Fruit fly (Drosophila melanogaster) whole organism, prepupa: ENCODE data around the gene CG33080.
A peak's percentile ranks its signal among the peaks of the same experiment; 100 is the strongest.

Experiments
- CG10631 ChIP-seq: fragments of 200-800 bp; sonication (Bioruptor generic); optimal IDR thresholded peaks from 2 replicates; lab custom pipeline; 2016; ENCODE audit warnings: missing biosample characterization, missing genetic modification characterization
- CG11294 ChIP-seq: fragments of 200-800 bp; sonication (Bioruptor generic); IDR thresholded peaks from 2 replicates; pipeline ENCODE4 v1.3.6; 2022; ENCODE audit warnings: missing biosample characterization, missing genetic modification characterization
- CG11762 ChIP-seq: fragments of 200-800 bp; sonication (Bioruptor generic); optimal IDR thresholded peaks from 3 replicates; lab custom pipeline; 2016; ENCODE audit warnings: missing biosample characterization, missing genetic modification characterization; ENCODE audit not compliant: insufficient read depth
- CG11902 ChIP-seq: fragments of 200-800 bp; sonication (Bioruptor generic); optimal IDR thresholded peaks from 3 replicates; lab custom pipeline; 2016; ENCODE audit warnings: missing biosample characterization, missing genetic modification characterization
- CG15336 ChIP-seq: fragments of 200-800 bp; sonication (Bioruptor generic); IDR thresholded peaks from 2 replicates; pipeline ENCODE4 v1.3.6; 2022; ENCODE audit warnings: missing biosample characterization, missing genetic modification characterization
- CG16779 ChIP-seq: fragments of 200-800 bp; sonication (Bioruptor generic); optimal IDR thresholded peaks from 3 replicates; lab custom pipeline; 2017; ENCODE audit warnings: missing biosample characterization, mild to moderate bottlenecking, missing genetic modification characterization
- CG3032 ChIP-seq: fragments of 200-800 bp; optimal IDR thresholded peaks from 2 replicates; lab custom pipeline; 2019; ENCODE audit warnings: missing biosample characterization, mild to moderate bottlenecking, missing genetic modification characterization, moderate library complexity
- CG34406 ChIP-seq: fragments of 200-800 bp; sonication (Bioruptor generic); optimal IDR thresholded peaks from 3 replicates; lab custom pipeline; 2016; ENCODE audit warnings: missing biosample characterization, missing genetic modification characterization
- CG3919 ChIP-seq: fragments of 200-800 bp; sonication (Bioruptor generic); optimal IDR thresholded peaks from 3 replicates; lab custom pipeline; 2016; ENCODE audit warnings: missing biosample characterization, missing genetic modification characterization
- CG6163 ChIP-seq: fragments of 200-800 bp; sonication (Bioruptor generic); IDR thresholded peaks from 3 replicates; pipeline ENCODE4 v1.3.6; 2022; ENCODE audit warnings: missing biosample characterization, missing genetic modification characterization
- CG6276 ChIP-seq: fragments of 200-800 bp; sonication (Bioruptor generic); optimal IDR thresholded peaks from 2 replicates; lab custom pipeline; 2017; ENCODE audit warnings: missing biosample characterization, mild to moderate bottlenecking, missing genetic modification characterization
- CG6808 ChIP-seq: fragments of 200-800 bp; sonication (Bioruptor generic); optimal IDR thresholded peaks from 3 replicates; lab custom pipeline; 2017; ENCODE audit warnings: missing biosample characterization, missing genetic modification characterization, mild to moderate bottlenecking, moderate library complexity, missing genetic modification reagents
- CG6854 ChIP-seq: fragments of 200-800 bp; sonication (Bioruptor generic); optimal IDR thresholded peaks from 2 replicates; lab custom pipeline; 2017; ENCODE audit warnings: missing biosample characterization, mild to moderate bottlenecking, missing genetic modification characterization
- CG8119 ChIP-seq: fragments of 200-800 bp; sonication (Bioruptor generic); IDR thresholded peaks from 3 replicates; pipeline ENCODE4 v1.3.6; 2022; ENCODE audit warnings: missing biosample characterization, missing genetic modification characterization
- CG8632 ChIP-seq: fragments of 200-800 bp; sonication (Bioruptor generic); optimal IDR thresholded peaks from 3 replicates; lab custom pipeline; 2016; ENCODE audit warnings: missing biosample characterization, missing genetic modification characterization
- CG9139 ChIP-seq: fragments of 200-800 bp; sonication (Bioruptor generic); optimal IDR thresholded peaks from 3 replicates; lab custom pipeline; 2017; ENCODE audit warnings: missing biosample characterization, mild to moderate bottlenecking, missing genetic modification characterization
- Eip75B ChIP-seq: fragments of 200-800 bp; sonication (Bioruptor generic); optimal IDR thresholded peaks from 3 replicates; lab custom pipeline; 2016; ENCODE audit warnings: missing biosample characterization, missing genetic modification characterization
- Ets96B ChIP-seq: fragments of 200-800 bp; optimal IDR thresholded peaks from 2 replicates; lab custom pipeline; 2019; ENCODE audit warnings: missing biosample characterization, mild to moderate bottlenecking, missing genetic modification characterization, moderate library complexity
- Gug ChIP-seq: fragments of 200-800 bp; sonication (Bioruptor generic); IDR thresholded peaks from 2 replicates; pipeline ENCODE4 v1.3.6; 2022; ENCODE audit warnings: missing biosample characterization, missing genetic modification characterization
- Hr39 ChIP-seq: fragments of 200-800 bp; sonication (Bioruptor generic); optimal IDR thresholded peaks from 2 replicates; lab custom pipeline; 2016; ENCODE audit warnings: missing biosample characterization, missing genetic modification characterization
- Lpt ChIP-seq: fragments of 200-800 bp; sonication (Bioruptor generic); optimal IDR thresholded peaks from 3 replicates; lab custom pipeline; 2016; ENCODE audit warnings: missing biosample characterization, missing genetic modification characterization
- Met ChIP-seq: fragments of 200-800 bp; sonication (Bioruptor generic); optimal IDR thresholded peaks from 3 replicates; lab custom pipeline; 2016; ENCODE audit warnings: missing biosample characterization, missing genetic modification characterization
- OdsH ChIP-seq: fragments of 200-800 bp; sonication (Bioruptor generic); optimal IDR thresholded peaks from 3 replicates; lab custom pipeline; 2016; ENCODE audit warnings: missing biosample characterization, missing genetic modification characterization
- Smox ChIP-seq: fragments of 200-800 bp; sonication (Bioruptor generic); optimal IDR thresholded peaks from 3 replicates; lab custom pipeline; 2016; ENCODE audit warnings: missing biosample characterization, missing genetic modification characterization
- Sox102F ChIP-seq: fragments of 200-800 bp; sonication (Bioruptor generic); optimal IDR thresholded peaks from 2 replicates; lab custom pipeline; 2016; ENCODE audit warnings: missing biosample characterization, mild to moderate bottlenecking, missing genetic modification characterization
- Sox14 ChIP-seq: fragments of 200-800 bp; sonication (Bioruptor generic); optimal IDR thresholded peaks from 3 replicates; lab custom pipeline; 2016; ENCODE audit warnings: missing biosample characterization, missing genetic modification characterization
- achi ChIP-seq: fragments of 200-800 bp; sonication (Bioruptor generic); optimal IDR thresholded peaks from 3 replicates; lab custom pipeline; 2016; ENCODE audit warnings: missing biosample characterization, missing genetic modification characterization
- acj6 ChIP-seq: fragments of 200-800 bp; sonication (Bioruptor generic); optimal IDR thresholded peaks from 3 replicates; lab custom pipeline; 2016; ENCODE audit warnings: missing biosample characterization, missing genetic modification characterization
- cyc ChIP-seq: fragments of 200-800 bp; sonication (Bioruptor generic); optimal IDR thresholded peaks from 3 replicates; lab custom pipeline; 2016; ENCODE audit warnings: missing biosample characterization, missing genetic modification characterization
- dac ChIP-seq: fragments of 200-800 bp; sonication (Bioruptor generic); optimal IDR thresholded peaks from 2 replicates; lab custom pipeline; 2017; ENCODE audit warnings: missing biosample characterization, mild to moderate bottlenecking, missing genetic modification characterization
- dsx ChIP-seq: fragments of 200-800 bp; optimal IDR thresholded peaks from 3 replicates; lab custom pipeline; 2019; ENCODE audit warnings: missing biosample characterization, mild to moderate bottlenecking, missing genetic modification characterization, moderate library complexity; ENCODE audit not compliant: poor library complexity, severe bottlenecking
- eg ChIP-seq: fragments of 200-800 bp; sonication (Bioruptor generic); IDR thresholded peaks from 3 replicates; pipeline ENCODE4 v1.3.6; 2022; ENCODE audit warnings: missing biosample characterization, missing genetic modification characterization
- esn ChIP-seq: fragments of 200-800 bp; sonication (Bioruptor generic); optimal IDR thresholded peaks from 2 replicates; lab custom pipeline; 2016; ENCODE audit warnings: missing biosample characterization, mild to moderate bottlenecking, missing genetic modification characterization, moderate library complexity
- fd59A ChIP-seq: fragments of 200-800 bp; sonication (Bioruptor generic); optimal IDR thresholded peaks from 2 replicates; lab custom pipeline; 2017; ENCODE audit warnings: missing biosample characterization, mild to moderate bottlenecking, missing genetic modification characterization, missing genetic modification reagents
- fd85E ChIP-seq: fragments of 200-800 bp; sonication (Bioruptor generic); optimal IDR thresholded peaks from 3 replicates; lab custom pipeline; 2016; ENCODE audit warnings: missing biosample characterization, missing genetic modification characterization
- fkh ChIP-seq: fragments of 200-800 bp; sonication (Bioruptor generic); optimal IDR thresholded peaks from 3 replicates; lab custom pipeline; 2017; ENCODE audit warnings: missing biosample characterization, mild to moderate bottlenecking, missing genetic modification characterization, moderate library complexity
- net ChIP-seq: fragments of 200-800 bp; sonication (Bioruptor generic); optimal IDR thresholded peaks from 3 replicates; lab custom pipeline; 2016; ENCODE audit warnings: missing biosample characterization, missing genetic modification characterization
- pdm3 ChIP-seq: fragments of 200-800 bp; sonication (Bioruptor generic); optimal IDR thresholded peaks from 3 replicates; lab custom pipeline; 2016; ENCODE audit warnings: missing biosample characterization, missing genetic modification characterization
- ss ChIP-seq, 2 experiments: fragments of 200-800 bp; sonication (Bioruptor generic); optimal IDR thresholded peaks; 2 replicates in 1 of 2; 3 replicates in 1 of 2; lab custom pipeline; 2017 to 2018; ENCODE audit warnings: mild to moderate bottlenecking in 2 of 2, missing biosample characterization in 2 of 2, missing genetic modification characterization in 2 of 2, moderate library complexity in 1 of 2
- topi ChIP-seq: fragments of 200-800 bp; sonication (Bioruptor generic); optimal IDR thresholded peaks from 3 replicates; lab custom pipeline; 2016; ENCODE audit warnings: missing biosample characterization, missing genetic modification characterization
- vri ChIP-seq: fragments of 200-800 bp; sonication (Bioruptor generic); optimal IDR thresholded peaks from 3 replicates; lab custom pipeline; 2016; ENCODE audit warnings: missing biosample characterization, mild to moderate bottlenecking, missing genetic modification characterization

The CG33080 gene

dm6 chrX:5746864-5747861, 29.6 kb upstream of the CG33080 start, which contains the start of the genes IntS6 and Rtel1 (continued):
- TF ChIP-seq achi (GFP tag; lab: Kevin White, UChicago) (peak; percentile 89), Sox102F (GFP tag; lab: Kevin White, UChicago) (peak; percentile 92), dac (GFP tag; lab: Kevin White, UChicago) (peak; percentile 79), CG6276 (GFP tag; lab: Kevin White, UChicago) (peak; percentile 84), CG11294 (GFP tag; lab: Robert Waterston, UW) (peak; percentile 83), Lpt (peak; percentile 76), dsx (GFP tag; lab: Kevin White, UChicago) (peak; percentile 80), fd85E (GFP tag; lab: Kevin White, UChicago) (peak; percentile 40), OdsH (GFP tag; lab: Kevin White, UChicago) (peak; percentile 93), Met (peak; percentile 95), CG9139 (GFP tag; lab: Kevin White, UChicago) (peak; percentile 65), CG3032 (tag; lab: Kevin White, UChicago) (peak; percentile 88), Ets96B (tag; lab: Kevin White, UChicago) (peak; percentile 86), net (GFP tag; lab: Kevin White, UChicago) (peak; percentile 82), CG8632 (GFP tag; lab: Kevin White, UChicago) (peak; percentile 89), Smox (peak; percentile 93), CG6163 (GFP tag; lab: Robert Waterston, UW) (peak; percentile 91), fd59A (GFP tag; lab: Kevin White, UChicago) (peak; percentile 83), Sox14 (GFP tag; lab: Kevin White, UChicago) (peak; percentile 94), acj6 (GFP tag; lab: Kevin White, UChicago) (peak; percentile 90)

- peak; percentile 38 for TF ChIP-seq CG11762 (GFP tag; lab: Kevin White, UChicago)
- TF ChIP-seq CG11294 (GFP tag; lab: Robert Waterston, UW), result peak; percentile 60
- TF ChIP-seq Eip75B (GFP tag; lab: Kevin White, UChicago), result peak; percentile 61
- TF ChIP-seq dac (GFP tag; lab: Kevin White, UChicago), result peak; percentile 56
- TF ChIP-seq CG34406, result peak; percentile 77
- TF ChIP-seq Hr39 (GFP tag; lab: Kevin White, UChicago), result peak; percentile 65
- TF ChIP-seq CG3919 (GFP tag; lab: Kevin White, UChicago), result peak; percentile 67
- peak; percentile 70 for TF ChIP-seq achi (GFP tag; lab: Kevin White, UChicago)
- peak; percentile 67 for TF ChIP-seq vri (GFP tag; lab: Kevin White, UChicago)
- no peak for TF ChIP-seq CG6854 (GFP tag; lab: Kevin White, UChicago)
- peak; percentile 74 for TF ChIP-seq CG15336 (GFP tag; lab: Robert Waterston, UW)
- peak; percentile 58 for TF ChIP-seq Lpt
- TF ChIP-seq ss (GFP tag; optimal IDR thresholded peaks at IDR 0.05; lab: Kevin White, UChicago), result peak; percentile 45 to 72
- TF ChIP-seq CG8119, result peak; percentile 76
- peak; percentile 37 for TF ChIP-seq CG9139 (GFP tag; lab: Kevin White, UChicago)
- TF ChIP-seq fkh, result peak; percentile 81
- TF ChIP-seq fd59A (GFP tag; lab: Kevin White, UChicago), result peak; percentile 63
- peak; percentile 38 for TF ChIP-seq Smox
- peak; percentile 43 for TF ChIP-seq CG16779 (tag; lab: Kevin White, UChicago)
- TF ChIP-seq CG6808 (GFP tag; lab: Kevin White, UChicago), result peak; percentile 61
- peak; percentile 55 for TF ChIP-seq CG8632 (GFP tag; lab: Kevin White, UChicago)
- peak; percentile 17 for TF ChIP-seq fd85E (GFP tag; lab: Kevin White, UChicago)
- peak; percentile 73 for TF ChIP-seq CG11902
- peak; percentile 66 for TF ChIP-seq Gug (GFP tag; lab: Robert Waterston, UW)
- peak; percentile 74 for TF ChIP-seq Met
- peak; percentile 75 for TF ChIP-seq CG10631 (GFP tag; lab: Kevin White, UChicago)
- TF ChIP-seq cyc (GFP tag; lab: Kevin White, UChicago), result peak; percentile 58
- TF ChIP-seq eg (GFP tag; lab: Robert Waterston, UW), result peak; percentile 88
- TF ChIP-seq dsx (GFP tag; lab: Kevin White, UChicago), result peak; percentile 48
- TF ChIP-seq CG3032 (tag; lab: Kevin White, UChicago), result peak; percentile 66
- peak; percentile 83 for TF ChIP-seq pdm3 (GFP tag; lab: Kevin White, UChicago)
- peak; percentile 70 for TF ChIP-seq esn (GFP tag; lab: Kevin White, UChicago)
- peak; percentile 74 for TF ChIP-seq topi (GFP tag; lab: Kevin White, UChicago)
- TF ChIP-seq Sox102F (GFP tag; lab: Kevin White, UChicago), result peak; percentile 65
- TF ChIP-seq Sox14 (GFP tag; lab: Kevin White, UChicago), result peak; percentile 81
Measured at dm6 chrX:5745840-5746815, 28.6 kb upstream of the CG33080 start.
